Fruit fly (Drosophila melanogaster) whole organism, embryonic: ENCODE measurements around the gene CG15740.

ENCODE experiments used
- Abd-B ChIP-seq: fragments of 200-800 bp; sonication (Bioruptor generic); optimal IDR thresholded peaks from 2 replicates; lab custom pipeline; 2018; ENCODE audit warnings: missing biosample characterization, mild to moderate bottlenecking, missing genetic modification characterization, moderate library complexity
- Awh ChIP-seq: fragments of 200-800 bp; sonication (Bioruptor generic); IDR thresholded peaks from 2 replicates; pipeline ENCODE4, ENCODE4 v1.3.6; 2022; ENCODE audit warnings: missing biosample characterization, missing genetic modification characterization
- BEAF-32 ChIP-seq: fragments of 200-800 bp; sonication (Bioruptor generic); optimal IDR thresholded peaks from 3 replicates; lab custom pipeline; 2017; ENCODE audit warnings: missing biosample characterization, missing genetic modification characterization, mild to moderate bottlenecking, moderate library complexity, missing genetic modification reagents
- Bdp1 ChIP-seq: fragments of 200-800 bp; sonication (Bioruptor generic); optimal IDR thresholded peaks from 3 replicates; lab custom pipeline; 2016; ENCODE audit warnings: missing biosample characterization, missing genetic modification characterization
- CG10274 ChIP-seq: fragments of 200-800 bp; sonication (Bioruptor generic); optimal IDR thresholded peaks from 3 replicates; lab custom pipeline; 2017; ENCODE audit warnings: missing biosample characterization, mild to moderate bottlenecking, missing genetic modification characterization
- CG11723 ChIP-seq: fragments of 200-800 bp; sonication (Bioruptor generic); optimal IDR thresholded peaks from 2 replicates; lab custom pipeline; 2017; ENCODE audit warnings: missing biosample characterization, mild to moderate bottlenecking, missing genetic modification characterization
- CG12299 ChIP-seq: fragments of 200-800 bp; sonication (Bioruptor generic); optimal IDR thresholded peaks from 2 replicates; lab custom pipeline; 2018; ENCODE audit warnings: missing biosample characterization, mild to moderate bottlenecking, missing genetic modification characterization
- CG13296 ChIP-seq: fragments of 200-800 bp; sonication (Bioruptor generic); optimal IDR thresholded peaks from 3 replicates; lab custom pipeline; 2018; ENCODE audit warnings: missing biosample characterization, mild to moderate bottlenecking, missing genetic modification characterization
- CG15514 ChIP-seq: fragments of 200-800 bp; sonication (Bioruptor generic); optimal IDR thresholded peaks from 3 replicates; lab custom pipeline; 2017; ENCODE audit warnings: missing biosample characterization, missing genetic modification characterization, mild to moderate bottlenecking, moderate library complexity, missing genetic modification reagents
- CG17802 ChIP-seq: fragments of 200-800 bp; sonication (Bioruptor generic); optimal IDR thresholded peaks from 2 replicates; lab custom pipeline; 2018; ENCODE audit warnings: missing biosample characterization, mild to moderate bottlenecking, missing genetic modification characterization, moderate library complexity
- CG34376 ChIP-seq: fragments of 200-800 bp; sonication (Bioruptor generic); optimal IDR thresholded peaks from 2 replicates; lab custom pipeline; 2018; ENCODE audit warnings: missing biosample characterization, mild to moderate bottlenecking, missing genetic modification characterization
- CG3726 ChIP-seq: fragments of 200-800 bp; sonication (Bioruptor generic); IDR thresholded peaks from 3 replicates; pipeline ENCODE4, ENCODE4 v1.3.6; 2022; ENCODE audit warnings: missing biosample characterization, missing genetic modification characterization
- CG3847 ChIP-seq: fragments of 200-800 bp; sonication (Bioruptor generic); IDR thresholded peaks from 2 replicates; pipeline ENCODE4 v1.3.6; 2022; ENCODE audit warnings: missing biosample characterization, missing genetic modification characterization
- CG6683 ChIP-seq: fragments of 200-800 bp; sonication (Bioruptor generic); optimal IDR thresholded peaks from 2 replicates; lab custom pipeline; 2017; ENCODE audit warnings: missing biosample characterization, mild to moderate bottlenecking, missing genetic modification characterization, missing genetic modification reagents
- CG7928 ChIP-seq: fragments of 200-800 bp; sonication (Bioruptor generic); optimal IDR thresholded peaks from 2 replicates; lab custom pipeline; 2017; ENCODE audit warnings: missing biosample characterization, mild to moderate bottlenecking, missing genetic modification characterization
- CG8359 ChIP-seq: fragments of 200-800 bp; sonication (Bioruptor generic); optimal IDR thresholded peaks from 2 replicates; lab custom pipeline; 2017; ENCODE audit warnings: missing biosample characterization, mild to moderate bottlenecking, missing genetic modification characterization, borderline replicate concordance
- CG8388 ChIP-seq: fragments of 200-800 bp; sonication (Bioruptor generic); optimal IDR thresholded peaks from 2 replicates; lab custom pipeline; 2019; ENCODE audit warnings: missing biosample characterization, mild to moderate bottlenecking, missing genetic modification characterization, moderate library complexity
- CG9437 ChIP-seq: fragments of 200-800 bp; sonication (Bioruptor generic); optimal IDR thresholded peaks from 2 replicates; lab custom pipeline; 2018; ENCODE audit warnings: missing biosample characterization, mild to moderate bottlenecking, missing genetic modification characterization
- Dip3 ChIP-seq: fragments of 200-800 bp; sonication (Bioruptor generic); optimal IDR thresholded peaks from 3 replicates; lab custom pipeline; 2016; ENCODE audit warnings: missing biosample characterization, missing genetic modification characterization
- Dp ChIP-seq: fragments of 200-800 bp; sonication (Bioruptor generic); optimal IDR thresholded peaks from 2 replicates; lab custom pipeline; 2018; ENCODE audit warnings: missing biosample characterization, mild to moderate bottlenecking, missing genetic modification characterization, moderate library complexity
- Ets65A ChIP-seq: fragments of 200-800 bp; sonication (Bioruptor generic); peaks from one replicate; lab custom pipeline; 2016; ENCODE audit warnings: missing biosample characterization, missing genetic modification characterization
- Hsf ChIP-seq: fragments of 200-800 bp; sonication (Bioruptor generic); optimal IDR thresholded peaks from 3 replicates; lab custom pipeline; 2016; ENCODE audit warnings: missing biosample characterization, missing genetic modification characterization
- Jarid2 ChIP-seq: fragments of 200-800 bp; sonication (Bioruptor generic); optimal IDR thresholded peaks from 3 replicates; lab custom pipeline; 2017; ENCODE audit warnings: mild to moderate bottlenecking, missing biosample characterization, missing genetic modification reagents, missing genetic modification characterization
- Optix ChIP-seq: fragments of 200-800 bp; sonication (Bioruptor generic); IDR thresholded peaks from 3 replicates; pipeline ENCODE4 v1.3.6; 2022; ENCODE audit warnings: missing biosample characterization, missing genetic modification characterization
- PHDP ChIP-seq: fragments of 200-800 bp; sonication (Bioruptor generic); optimal IDR thresholded peaks from 3 replicates; lab custom pipeline; 2018; ENCODE audit warnings: missing biosample characterization, mild to moderate bottlenecking, missing genetic modification characterization, moderate library complexity
- Ptx1 ChIP-seq: fragments of 200-800 bp; sonication (Bioruptor generic); IDR thresholded peaks from 2 replicates; pipeline ENCODE4 v1.3.6; 2022; ENCODE audit warnings: missing biosample characterization, missing genetic modification characterization
- Side ChIP-seq: fragments of 200-800 bp; sonication (Bioruptor generic); optimal IDR thresholded peaks from 2 replicates; lab custom pipeline; 2016; ENCODE audit warnings: missing biosample characterization, missing genetic modification characterization
- Xbp1 ChIP-seq: fragments of 200-800 bp; sonication (Bioruptor generic); optimal IDR thresholded peaks from 3 replicates; lab custom pipeline; 2016; ENCODE audit warnings: missing biosample characterization, mild to moderate bottlenecking, missing genetic modification characterization
- abd-A ChIP-seq: fragments of 200-800 bp; sonication (Bioruptor generic); optimal IDR thresholded peaks from 3 replicates; lab custom pipeline; 2019; ENCODE audit warnings: missing biosample characterization, mild to moderate bottlenecking, missing genetic modification characterization, moderate library complexity
- bcd ChIP-seq: fragments of 200-800 bp; sonication (Bioruptor generic); optimal IDR thresholded peaks from 2 replicates; lab custom pipeline; 2017; ENCODE audit warnings: missing biosample characterization, mild to moderate bottlenecking, missing genetic modification characterization
- btn ChIP-seq: fragments of 200-800 bp; sonication (Bioruptor generic); optimal IDR thresholded peaks from 2 replicates; lab custom pipeline; 2016; ENCODE audit warnings: missing biosample characterization, missing genetic modification characterization
- cwo ChIP-seq: fragments of 200-800 bp; sonication (Bioruptor generic); optimal IDR thresholded peaks from 3 replicates; lab custom pipeline; 2017; ENCODE audit warnings: missing biosample characterization, missing genetic modification characterization, mild to moderate bottlenecking, moderate library complexity, missing genetic modification reagents
- dati ChIP-seq: fragments of 200-800 bp; sonication (Bioruptor generic); IDR thresholded peaks from 2 replicates; pipeline ENCODE4 v1.3.6; 2022; ENCODE audit warnings: missing biosample characterization, missing genetic modification characterization
- dimm ChIP-seq: fragments of 200-800 bp; sonication (Bioruptor generic); IDR thresholded peaks from 2 replicates; pipeline ENCODE4 v1.3.6; 2022; ENCODE audit warnings: missing biosample characterization, missing genetic modification characterization
- dmrt11E ChIP-seq: fragments of 200-800 bp; sonication (Bioruptor generic); optimal IDR thresholded peaks from 3 replicates; lab custom pipeline; 2018; ENCODE audit warnings: missing biosample characterization, mild to moderate bottlenecking, missing genetic modification characterization, moderate library complexity
- fu2 ChIP-seq: fragments of 200-800 bp; sonication (Bioruptor generic); optimal IDR thresholded peaks from 2 replicates; lab custom pipeline; 2016; ENCODE audit warnings: missing biosample characterization, missing genetic modification characterization
- gt ChIP-seq: fragments of 200-800 bp; sonication (Bioruptor generic); IDR thresholded peaks from 2 replicates; pipeline ENCODE4 v1.3.6; 2022; ENCODE audit warnings: missing biosample characterization, missing genetic modification characterization
- hkb ChIP-seq, 2 experiments: fragments of 200-800 bp in 1 of 2; fragments of >200 bp in 1 of 2; sonication (Bioruptor generic) in 1 of 2; IDR thresholded peaks in 1 of 2; optimal IDR thresholded peaks in 1 of 2; 2 replicates each; pipeline versions ENCODE4 v1.3.6 to Lab custom; 2017 to 2022; ENCODE audit warnings: missing biosample characterization in 1 of 2, missing genetic modification characterization in 1 of 2
- knrl ChIP-seq: fragments of 200-800 bp; sonication (Bioruptor generic); IDR thresholded peaks from 3 replicates; pipeline ENCODE4 v1.3.6; 2022; ENCODE audit warnings: missing biosample characterization, missing genetic modification characterization; ENCODE audit not compliant: partially characterized antibody
- lov ChIP-seq, 2 experiments: fragments of 200-800 bp in 1 of 2; fragments of >200 bp in 1 of 2; sonication (Bioruptor generic) in 1 of 2; IDR thresholded peaks in 1 of 2; optimal IDR thresholded peaks in 1 of 2; 2 replicates in 1 of 2; 3 replicates in 1 of 2; pipeline versions ENCODE4 v1.3.6 to Lab custom; 2017 to 2022; ENCODE audit warnings: missing biosample characterization in 1 of 2, missing genetic modification characterization in 1 of 2
- oc ChIP-seq: fragments of 200-800 bp; sonication (Bioruptor generic); optimal IDR thresholded peaks from 2 replicates; lab custom pipeline; 2018; ENCODE audit warnings: missing biosample characterization, mild to moderate bottlenecking, missing genetic modification characterization, moderate library complexity
- otp ChIP-seq: fragments of 200-800 bp; sonication (Bioruptor generic); IDR thresholded peaks from 3 replicates; pipeline ENCODE4, ENCODE4 v1.3.6; 2022; ENCODE audit warnings: missing biosample characterization, missing genetic modification characterization
- pita ChIP-seq: fragments of 200-800 bp; sonication (Bioruptor generic); optimal IDR thresholded peaks from 2 replicates; lab custom pipeline; 2017; ENCODE audit warnings: missing biosample characterization, mild to moderate bottlenecking, missing genetic modification characterization
- rib ChIP-seq: fragments of 200-800 bp; sonication (Bioruptor generic); IDR thresholded peaks from 2 replicates; pipeline ENCODE4 v1.3.6; 2022; ENCODE audit warnings: missing biosample characterization, missing genetic modification characterization
- row ChIP-seq: fragments of 200-800 bp; sonication (Bioruptor generic); IDR thresholded peaks from 3 replicates; pipeline ENCODE4 v1.3.6; 2022; ENCODE audit warnings: missing biosample characterization, missing genetic modification characterization
- shn ChIP-seq: fragments of 200-800 bp; sonication (Bioruptor generic); optimal IDR thresholded peaks from 3 replicates; lab custom pipeline; 2016; ENCODE audit warnings: missing biosample characterization, missing genetic modification characterization
- sim ChIP-seq: fragments of 200-800 bp; sonication (Bioruptor generic); IDR thresholded peaks from 2 replicates; pipeline ENCODE4 v1.3.6; 2022; ENCODE audit warnings: missing biosample characterization, missing genetic modification characterization
- slbo ChIP-seq: fragments of 200-800 bp; sonication (Bioruptor generic); IDR thresholded peaks from 2 replicates; pipeline ENCODE4 v1.3.6; 2022; ENCODE audit warnings: missing biosample characterization, missing genetic modification characterization
- so ChIP-seq: fragments of 200-800 bp; sonication (Bioruptor generic); IDR thresholded peaks from 3 replicates; pipeline ENCODE4 v1.3.6; 2022; ENCODE audit warnings: missing biosample characterization, missing genetic modification characterization
- unc-4 ChIP-seq: fragments of 200-800 bp; sonication (Bioruptor generic); IDR thresholded peaks from 2 replicates; pipeline ENCODE4 v1.3.6; 2022; ENCODE audit warnings: missing biosample characterization, missing genetic modification characterization; ENCODE audit not compliant: partially characterized antibody
- yki ChIP-seq: fragments of >200 bp; optimal IDR thresholded peaks from 3 replicates; lab custom pipeline; 2018

The CG15740 gene

dm6 chrX:11886976-11887375 is 41.1 kb upstream of the CG15740 start, which contains the start of the genes CG10353 and SelG (continued):
- TF ChIP-seq abd-A (tag; lab: Kevin White, UChicago) = no peak
- TF ChIP-seq CG15514 (GFP tag; lab: Kevin White, UChicago) = peak; percentile 77
- TF ChIP-seq row (GFP tag; lab: Robert Waterston, UW) = peak; percentile 58
- peak; percentile 21 for TF ChIP-seq PHDP (tag; lab: Kevin White, UChicago)
- TF ChIP-seq bcd = peak; percentile 26
- TF ChIP-seq CG3726 (GFP tag; lab: Robert Waterston, UW) = no peak
- no peak for TF ChIP-seq rib (GFP tag; lab: Robert Waterston, UW)
- no peak for TF ChIP-seq CG10274 (GFP tag; lab: Kevin White, UChicago)
- TF ChIP-seq hkb (optimal IDR thresholded peaks at IDR 0.05; lab: Kevin White, UChicago) = no peak
- TF ChIP-seq hkb (GFP tag; IDR thresholded peaks at IDR 0.05; lab: Robert Waterston, UW) = no peak
- no peak for TF ChIP-seq dimm (GFP tag; lab: Robert Waterston, UW)
- TF ChIP-seq Hsf = peak; percentile 22
- TF ChIP-seq dati (GFP tag; lab: Robert Waterston, UW) = no peak
- TF ChIP-seq CG17802 = no peak
- no peak for TF ChIP-seq Abd-B (GFP tag; lab: Kevin White, UChicago)
- TF ChIP-seq oc = no peak
- no peak for TF ChIP-seq so (GFP tag; lab: Robert Waterston, UW)
- TF ChIP-seq BEAF-32 = peak; percentile 86
- TF ChIP-seq btn (GFP tag; lab: Kevin White, UChicago) = no peak
- TF ChIP-seq CG13296 = peak; percentile 20
- no peak for TF ChIP-seq CG11723 (GFP tag; lab: Kevin White, UChicago)
- TF ChIP-seq CG12299 (tag; lab: Kevin White, UChicago) = no peak
- peak; percentile 63 for TF ChIP-seq slbo (GFP tag; lab: Robert Waterston, UW)
- TF ChIP-seq Optix (GFP tag; lab: Robert Waterston, UW) = no peak
- no peak for TF ChIP-seq CG8388 (GFP tag; lab: Kevin White, UChicago)
- no peak for TF ChIP-seq sim
- no peak for TF ChIP-seq fu2 (GFP tag; lab: Kevin White, UChicago)
- TF ChIP-seq pita (GFP tag; lab: Kevin White, UChicago) = no peak
- peak; percentile 82 for TF ChIP-seq unc-4 (GFP tag; lab: Robert Waterston, UW)
- TF ChIP-seq dmrt11E (tag; lab: Kevin White, UChicago) = peak; percentile 17
- TF ChIP-seq Dip3 (GFP tag; lab: Kevin White, UChicago) = peak; percentile 44
- TF ChIP-seq Ptx1 (GFP tag; lab: Robert Waterston, UW) = no peak
- no peak for TF ChIP-seq lov (optimal IDR thresholded peaks at IDR 0.05; lab: Kevin White, UChicago)
- TF ChIP-seq lov (GFP tag; IDR thresholded peaks at IDR 0.05; lab: Robert Waterston, UW) = no peak
- TF ChIP-seq gt (GFP tag; lab: Robert Waterston, UW) = no peak
- TF ChIP-seq CG7928 = no peak
- peak; percentile 29 for TF ChIP-seq Side
- TF ChIP-seq Bdp1 (GFP tag; lab: Kevin White, UChicago) = peak; percentile 51
- TF ChIP-seq yki = no peak
- no peak for TF ChIP-seq shn (GFP tag; lab: Kevin White, UChicago)
- TF ChIP-seq Jarid2 (GFP tag; lab: Kevin White, UChicago) = peak; percentile 14
- TF ChIP-seq CG6683 (GFP tag; lab: Kevin White, UChicago) = no peak
- TF ChIP-seq cwo (GFP tag; lab: Kevin White, UChicago) = no peak
- no peak for TF ChIP-seq Awh
- TF ChIP-seq knrl = peak; percentile 83
- peak; percentile 83 for TF ChIP-seq Ets65A
- no peak for TF ChIP-seq CG9437 (GFP tag; lab: Kevin White, UChicago)
- no peak for TF ChIP-seq CG8359 (GFP tag; lab: Kevin White, UChicago)
- TF ChIP-seq Xbp1 (GFP tag; lab: Kevin White, UChicago) = peak; percentile 42
- no peak for TF ChIP-seq otp
- TF ChIP-seq CG3847 (GFP tag; lab: Robert Waterston, UW) = peak; percentile 68
- peak; percentile 46 for TF ChIP-seq Dp (GFP tag; lab: Kevin White, UChicago)
- TF ChIP-seq CG34376 (GFP tag; lab: Kevin White, UChicago) = peak; percentile 44
